Fruit fly (Drosophila melanogaster) whole organism, embryonic: Measurements from ENCODE around the gene CG42673.

Experiments
- Awh ChIP-seq: fragments of 200-800 bp; sonication (Bioruptor generic); IDR thresholded peaks from 2 replicates; pipeline ENCODE4, ENCODE4 v1.3.6; 2022; ENCODE audit warnings: missing biosample characterization, missing genetic modification characterization
- BtbVII ChIP-seq: fragments of 200-800 bp; sonication (Bioruptor generic); optimal IDR thresholded peaks from 3 replicates; lab custom pipeline; 2017; ENCODE audit warnings: missing biosample characterization, mild to moderate bottlenecking, missing genetic modification characterization
- CG10267 ChIP-seq: fragments of 200-800 bp; sonication (Bioruptor generic); optimal IDR thresholded peaks from 2 replicates; lab custom pipeline; 2018; ENCODE audit warnings: missing biosample characterization, mild to moderate bottlenecking, missing genetic modification characterization, moderate library complexity
- CG10321 ChIP-seq: fragments of 200-800 bp; sonication (Bioruptor generic); IDR thresholded peaks from 2 replicates; pipeline ENCODE4 v1.3.6; 2022; ENCODE audit warnings: missing biosample characterization, missing genetic modification characterization
- CG11560 ChIP-seq: fragments of 200-800 bp; sonication (Bioruptor generic); IDR thresholded peaks from 3 replicates; pipeline ENCODE4 v1.3.6; 2022; ENCODE audit warnings: missing biosample characterization, missing genetic modification characterization
- CG14050 ChIP-seq: fragments of 200-800 bp; sonication (Bioruptor generic); IDR thresholded peaks from 3 replicates; pipeline ENCODE4 v1.3.6; 2022; ENCODE audit warnings: missing biosample characterization, missing genetic modification characterization
- CG15011 ChIP-seq: fragments of 200-800 bp; sonication (Bioruptor generic); optimal IDR thresholded peaks from 3 replicates; lab custom pipeline; 2018; ENCODE audit warnings: missing biosample characterization, mild to moderate bottlenecking, missing genetic modification characterization
- CG15073 ChIP-seq: fragments of 200-800 bp; sonication (Bioruptor generic); optimal IDR thresholded peaks from 2 replicates; lab custom pipeline; 2016; ENCODE audit warnings: missing biosample characterization, missing genetic modification characterization
- CG15269 ChIP-seq: fragments of 200-800 bp; sonication (Bioruptor generic); optimal IDR thresholded peaks from 2 replicates; lab custom pipeline; 2018; ENCODE audit warnings: missing biosample characterization, mild to moderate bottlenecking, missing genetic modification characterization, moderate library complexity
- CG32532 ChIP-seq: fragments of 200-800 bp; sonication (Bioruptor generic); IDR thresholded peaks from 2 replicates; pipeline ENCODE4 v1.3.6; 2022; ENCODE audit warnings: missing biosample characterization, missing genetic modification characterization
- CG32767 ChIP-seq: fragments of 200-800 bp; sonication (Bioruptor generic); IDR thresholded peaks from 2 replicates; pipeline ENCODE4 v1.3.6; 2022; ENCODE audit warnings: missing biosample characterization, missing genetic modification characterization
- CG34224 ChIP-seq: fragments of 200-800 bp; sonication (Bioruptor generic); IDR thresholded peaks from 3 replicates; pipeline ENCODE4 v1.3.6; 2022; ENCODE audit warnings: missing biosample characterization, missing genetic modification characterization; ENCODE audit not compliant: partially characterized antibody
- CG7357 ChIP-seq: fragments of 200-800 bp; sonication (Bioruptor generic); IDR thresholded peaks from 3 replicates; pipeline ENCODE4 v1.3.6; 2022; ENCODE audit warnings: missing biosample characterization, missing genetic modification characterization
- CG9437 ChIP-seq: fragments of 200-800 bp; sonication (Bioruptor generic); optimal IDR thresholded peaks from 2 replicates; lab custom pipeline; 2018; ENCODE audit warnings: missing biosample characterization, mild to moderate bottlenecking, missing genetic modification characterization
- Dek ChIP-seq: fragments of 200-800 bp; sonication (Bioruptor generic); optimal IDR thresholded peaks from 3 replicates; lab custom pipeline; 2019; ENCODE audit warnings: missing biosample characterization, mild to moderate bottlenecking, missing genetic modification characterization, moderate library complexity
- Dref ChIP-seq: fragments of 200-800 bp; sonication (Bioruptor generic); IDR thresholded peaks from 2 replicates; pipeline ENCODE4 v1.3.6; 2022; ENCODE audit warnings: missing biosample characterization, missing genetic modification characterization
- HLH54F ChIP-seq: fragments of 200-800 bp; sonication (Bioruptor generic); optimal IDR thresholded peaks from 3 replicates; lab custom pipeline; 2016; ENCODE audit warnings: missing biosample characterization, missing genetic modification characterization
- Hand ChIP-seq: fragments of 200-800 bp; sonication (Bioruptor generic); optimal IDR thresholded peaks from 2 replicates; lab custom pipeline; 2017; ENCODE audit warnings: mild to moderate bottlenecking, missing biosample characterization, missing genetic modification reagents, missing genetic modification characterization
- HmgZ ChIP-seq: fragments of 200-800 bp; sonication (Bioruptor generic); optimal IDR thresholded peaks from 2 replicates; lab custom pipeline; 2018; ENCODE audit warnings: missing biosample characterization, mild to moderate bottlenecking, missing genetic modification characterization
- Hsf ChIP-seq: fragments of 200-800 bp; sonication (Bioruptor generic); optimal IDR thresholded peaks from 3 replicates; lab custom pipeline; 2016; ENCODE audit warnings: missing biosample characterization, missing genetic modification characterization
- Lhr ChIP-seq: fragments of 200-800 bp; sonication (Bioruptor generic); optimal IDR thresholded peaks from 3 replicates; lab custom pipeline; 2017; ENCODE audit warnings: mild to moderate bottlenecking, missing biosample characterization, missing genetic modification reagents, missing genetic modification characterization
- Mad ChIP-seq: fragments of 200-800 bp; sonication (Bioruptor generic); optimal IDR thresholded peaks from 2 replicates; lab custom pipeline; 2016; ENCODE audit warnings: missing biosample characterization, missing genetic modification characterization
- Med ChIP-seq: fragments of 200-800 bp; sonication (Bioruptor generic); peaks from one replicate; lab custom pipeline; 2016; ENCODE audit warnings: missing biosample characterization, missing genetic modification characterization, mild to moderate bottlenecking, inconsistent platforms, moderate library complexity
- Mes4 ChIP-seq: fragments of 200-800 bp; sonication (Bioruptor generic); optimal IDR thresholded peaks from 2 replicates; lab custom pipeline; 2016; ENCODE audit warnings: missing biosample characterization, missing genetic modification characterization
- Nf-YB ChIP-seq: fragments of 200-800 bp; sonication (Bioruptor generic); optimal IDR thresholded peaks from 3 replicates; lab custom pipeline; 2019; ENCODE audit warnings: missing biosample characterization, mild to moderate bottlenecking, missing genetic modification characterization, moderate library complexity
- Sry-δ ChIP-seq: fragments of 200-800 bp; sonication (Bioruptor generic); optimal IDR thresholded peaks from 2 replicates; lab custom pipeline; 2016; ENCODE audit warnings: missing biosample characterization, missing genetic modification characterization
- Stat92E ChIP-seq, 3 experiments: fragments of >200 bp in 2 of 3; fragments of 200-800 bp in 1 of 3; sonication (Bioruptor generic) in 1 of 3; optimal IDR thresholded peaks; 2 replicates each; lab custom pipeline; 2017 to 2019; ENCODE audit warnings: missing biosample characterization in 3 of 3, missing genetic modification characterization in 3 of 3, mild to moderate bottlenecking in 1 of 3, moderate library complexity in 1 of 3
- Xbp1 ChIP-seq: fragments of 200-800 bp; sonication (Bioruptor generic); optimal IDR thresholded peaks from 3 replicates; lab custom pipeline; 2016; ENCODE audit warnings: missing biosample characterization, mild to moderate bottlenecking, missing genetic modification characterization
- abd-A ChIP-seq: fragments of 200-800 bp; sonication (Bioruptor generic); optimal IDR thresholded peaks from 3 replicates; lab custom pipeline; 2019; ENCODE audit warnings: missing biosample characterization, mild to moderate bottlenecking, missing genetic modification characterization, moderate library complexity
- ac ChIP-seq: fragments of 200-800 bp; sonication (Bioruptor generic); optimal IDR thresholded peaks from 3 replicates; lab custom pipeline; 2017; ENCODE audit warnings: missing biosample characterization, mild to moderate bottlenecking, missing genetic modification characterization
- ci ChIP-seq: fragments of 200-800 bp; sonication (Bioruptor generic); IDR thresholded peaks from 3 replicates; pipeline ENCODE4 v1.3.6; 2022; ENCODE audit warnings: missing biosample characterization, missing genetic modification characterization
- danr ChIP-seq: fragments of 200-800 bp; sonication (Bioruptor generic); IDR thresholded peaks from 2 replicates; pipeline ENCODE4 v1.3.6; 2022; ENCODE audit warnings: missing biosample characterization, missing genetic modification characterization
- dati ChIP-seq: fragments of 200-800 bp; sonication (Bioruptor generic); IDR thresholded peaks from 2 replicates; pipeline ENCODE4 v1.3.6; 2022; ENCODE audit warnings: missing biosample characterization, missing genetic modification characterization
- fu2 ChIP-seq: fragments of 200-800 bp; sonication (Bioruptor generic); optimal IDR thresholded peaks from 2 replicates; lab custom pipeline; 2016; ENCODE audit warnings: missing biosample characterization, missing genetic modification characterization
- kah ChIP-seq: fragments of 200-800 bp; sonication (Bioruptor generic); optimal IDR thresholded peaks from 2 replicates; lab custom pipeline; 2018; ENCODE audit warnings: missing biosample characterization, mild to moderate bottlenecking, missing genetic modification characterization
- kay ChIP-seq: fragments of 200-800 bp; sonication (Bioruptor generic); optimal IDR thresholded peaks from 2 replicates; lab custom pipeline; 2016; ENCODE audit warnings: missing biosample characterization, missing genetic modification characterization
- lbe ChIP-seq: fragments of 200-800 bp; sonication (Bioruptor generic); optimal IDR thresholded peaks from 2 replicates; lab custom pipeline; 2016; ENCODE audit warnings: missing biosample characterization, mild to moderate bottlenecking, missing genetic modification characterization
- lola ChIP-seq, 3 experiments: fragments of >200 bp in 2 of 3; fragments of 200-800 bp in 1 of 3; sonication (Bioruptor generic) in 1 of 3; optimal IDR thresholded peaks; 2 replicates each; lab custom pipeline; 2017 to 2019; ENCODE audit warnings: missing biosample characterization in 3 of 3, missing genetic modification characterization in 3 of 3, mild to moderate bottlenecking in 1 of 3, moderate library complexity in 1 of 3
- luna ChIP-seq: fragments of 200-800 bp; sonication (Bioruptor generic); optimal IDR thresholded peaks from 2 replicates; lab custom pipeline; 2016; ENCODE audit warnings: missing biosample characterization, missing genetic modification characterization
- mirr ChIP-seq: fragments of 200-800 bp; sonication (Bioruptor generic); optimal IDR thresholded peaks from 3 replicates; lab custom pipeline; 2018; ENCODE audit warnings: missing biosample characterization, mild to moderate bottlenecking, missing genetic modification characterization
- nmo ChIP-seq: fragments of 200-800 bp; sonication (Bioruptor generic); optimal IDR thresholded peaks from 2 replicates; lab custom pipeline; 2018; ENCODE audit warnings: missing biosample characterization, mild to moderate bottlenecking, missing genetic modification characterization, moderate library complexity
- onecut ChIP-seq: fragments of 200-800 bp; sonication (Bioruptor generic); IDR thresholded peaks from 2 replicates; pipeline ENCODE4 v1.3.6; 2022; ENCODE audit warnings: missing biosample characterization, missing genetic modification characterization
- pho ChIP-seq: fragments of 200-800 bp; sonication (Bioruptor generic); optimal IDR thresholded peaks from 2 replicates; lab custom pipeline; 2016; ENCODE audit warnings: missing biosample characterization, missing genetic modification characterization
- pnt ChIP-seq: fragments of 200-800 bp; sonication (Bioruptor generic); optimal IDR thresholded peaks from 3 replicates; lab custom pipeline; 2016; ENCODE audit warnings: missing biosample characterization, missing genetic modification characterization
- psq ChIP-seq: fragments of 200-800 bp; sonication (Bioruptor generic); optimal IDR thresholded peaks from 2 replicates; lab custom pipeline; 2017; ENCODE audit warnings: missing biosample characterization, missing genetic modification characterization
- pum ChIP-seq: fragments of 200-800 bp; sonication (Bioruptor generic); optimal IDR thresholded peaks from 2 replicates; lab custom pipeline; 2016; ENCODE audit warnings: missing biosample characterization, missing genetic modification characterization
- ranshi ChIP-seq: fragments of 200-800 bp; sonication (Bioruptor generic); IDR thresholded peaks from 2 replicates; pipeline ENCODE4 v1.3.6; 2022; ENCODE audit warnings: missing biosample characterization, missing genetic modification characterization
- tgo ChIP-seq: fragments of 200-800 bp; sonication (Bioruptor generic); IDR thresholded peaks from 3 replicates; pipeline ENCODE4 v1.3.6; 2022; ENCODE audit warnings: missing biosample characterization, missing genetic modification characterization
- tin ChIP-seq: fragments of 200-800 bp; sonication (Bioruptor generic); optimal IDR thresholded peaks from 3 replicates; lab custom pipeline; 2016; ENCODE audit warnings: missing biosample characterization, missing genetic modification characterization
- vvl ChIP-seq: fragments of 200-800 bp; sonication (Bioruptor generic); IDR thresholded peaks from 2 replicates; pipeline ENCODE4 v1.3.6; 2022; ENCODE audit warnings: missing biosample characterization, missing genetic modification characterization
- wor ChIP-seq: fragments of 200-800 bp; sonication (Bioruptor generic); IDR thresholded peaks from 2 replicates; pipeline ENCODE4 v1.3.6; 2022; ENCODE audit warnings: missing biosample characterization, missing genetic modification characterization
- zen ChIP-seq: fragments of 200-800 bp; sonication (Bioruptor generic); optimal IDR thresholded peaks from 3 replicates; lab custom pipeline; 2018; ENCODE audit warnings: missing biosample characterization, mild to moderate bottlenecking, missing genetic modification characterization, moderate library complexity

Gene CG42673

dm6 chr3L:9566849-9567248 lies 19.8 kb downstream of the CG42673 start (continued):
- no peak for TF ChIP-seq Nf-YB (GFP tag; lab: Kevin White, UChicago)
- peak; percentile 16 for TF ChIP-seq Hsf
- TF ChIP-seq mirr (GFP tag; lab: Kevin White, UChicago), result no peak
- 0 out of 2 replicates have a peak, but pooled peaks have one; percentile 15 for TF ChIP-seq vvl (GFP tag; lab: Robert Waterston, UW)
- no peak for TF ChIP-seq Dref
- no peak for TF ChIP-seq CG32767 (GFP tag; lab: Robert Waterston, UW)
- no peak for TF ChIP-seq Lhr (GFP tag; lab: Kevin White, UChicago)
- no peak for TF ChIP-seq pum
- TF ChIP-seq pnt, result no peak
- no peak for TF ChIP-seq CG32532 (GFP tag; lab: Robert Waterston, UW)
- TF ChIP-seq kay, result no peak
- TF ChIP-seq CG7357 (GFP tag; lab: Robert Waterston, UW), result no peak
- TF ChIP-seq BtbVII (GFP tag; lab: Kevin White, UChicago), result no peak
- no peak for TF ChIP-seq lola (GFP tag; optimal IDR thresholded peaks at IDR 0.05; lab: Kevin White, UChicago)
- TF ChIP-seq Dek (tag; lab: Kevin White, UChicago), result no peak
- no peak for TF ChIP-seq psq
- no peak for TF ChIP-seq ac (GFP tag; lab: Kevin White, UChicago)
- no peak for TF ChIP-seq Awh (GFP tag; lab: Robert Waterston, UW)
- peak; percentile 42 for TF ChIP-seq Xbp1 (GFP tag; lab: Kevin White, UChicago)
- no peak for TF ChIP-seq kah (GFP tag; lab: Kevin White, UChicago)
- TF ChIP-seq lbe (GFP tag; lab: Kevin White, UChicago), result no peak
- TF ChIP-seq CG10267 (tag; lab: Kevin White, UChicago), result peak; percentile 10
- no peak for TF ChIP-seq CG11560 (tag; lab: Robert Waterston, UW)
- no peak for TF ChIP-seq Stat92E (GFP tag; optimal IDR thresholded peaks at IDR 0.05; lab: Kevin White, UChicago)
- TF ChIP-seq CG14050 (GFP tag; lab: Robert Waterston, UW), result no peak
- TF ChIP-seq danr (GFP tag; lab: Robert Waterston, UW), result no peak
- TF ChIP-seq onecut (GFP tag; lab: Robert Waterston, UW), result no peak
- no peak for TF ChIP-seq luna (GFP tag; lab: Kevin White, UChicago)
- no peak for TF ChIP-seq Sry-δ (GFP tag; lab: Kevin White, UChicago)
- no peak for TF ChIP-seq Med (GFP tag; lab: Kevin White, UChicago)
- TF ChIP-seq dati (GFP tag; lab: Robert Waterston, UW), result no peak
- TF ChIP-seq tin (GFP tag; lab: Kevin White, UChicago), result no peak
- no peak for TF ChIP-seq CG15073 (GFP tag; lab: Kevin White, UChicago)
- TF ChIP-seq CG15011 (GFP tag; lab: Kevin White, UChicago), result no peak
- peak; percentile 39; the same call in 1 of the 3 replicates for TF ChIP-seq ci (GFP tag; lab: Robert Waterston, UW)
- TF ChIP-seq abd-A, result no peak
- no peak for TF ChIP-seq zen (tag; lab: Kevin White, UChicago)
- no peak for TF ChIP-seq Mad (GFP tag; lab: Kevin White, UChicago)
- no peak for TF ChIP-seq fu2
- TF ChIP-seq Hand (GFP tag; lab: Kevin White, UChicago), result no peak
- peak; percentile 11 for TF ChIP-seq CG15269 (tag; lab: Kevin White, UChicago)
- no peak for TF ChIP-seq pho (GFP tag; lab: Kevin White, UChicago)
- no peak for TF ChIP-seq CG9437 (GFP tag; lab: Kevin White, UChicago)
- TF ChIP-seq ranshi (GFP tag; lab: Robert Waterston, UW), result no peak
- peak; percentile 8 for TF ChIP-seq nmo (GFP tag; lab: Kevin White, UChicago)
- no peak for TF ChIP-seq CG10321 (GFP tag; lab: Robert Waterston, UW)
- no peak for TF ChIP-seq CG34224 (GFP tag; lab: Robert Waterston, UW)
- no peak for TF ChIP-seq HmgZ (tag; lab: Kevin White, UChicago)
- TF ChIP-seq HLH54F (GFP tag; lab: Kevin White, UChicago), result no peak
- 0 out of 2 replicates have a peak, but pooled peaks have one; percentile 13 for TF ChIP-seq wor
- TF ChIP-seq tgo (GFP tag; lab: Robert Waterston, UW), result 0 out of 3 replicates have a peak, but pooled peaks have one; percentile 14
- TF ChIP-seq Mes4 (GFP tag; lab: Kevin White, UChicago), result no peak
